Worm (Caenorhabditis elegans): ENCODE measurements around the gene M70.1.

DNA sequence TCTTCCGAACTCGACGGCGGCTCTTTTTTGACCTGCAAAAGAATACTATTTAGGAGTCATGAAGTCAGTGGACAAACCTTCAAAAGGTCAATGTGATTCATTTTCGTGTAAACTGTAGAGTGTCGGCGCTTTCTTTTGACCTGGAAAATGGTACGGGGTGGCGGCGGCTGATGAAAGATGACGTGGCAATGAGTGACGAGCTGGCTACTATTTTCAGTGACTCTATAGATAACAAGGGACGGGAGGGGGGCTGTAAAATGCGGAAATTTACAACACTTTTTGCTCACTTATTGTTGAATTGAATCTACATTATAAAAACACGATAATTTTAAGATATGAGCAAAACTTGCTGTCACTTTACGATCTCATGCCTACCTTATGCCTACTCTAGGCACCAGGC lies 54.5 kb downstream of the M70.1 start, which contains the start of gene lin-1:
- TF ChIP-seq nhr-12 (tag; optimal IDR thresholded peaks at IDR 0.05) = no peak
- TF ChIP-seq unc-39 (tag; optimal IDR thresholded peaks at IDR 0.05) = no peak
- TF ChIP-seq aly-2 (tag; optimal IDR thresholded peaks at IDR 0.05) = no peak
- no peak for TF ChIP-seq zag-1 (tag; optimal IDR thresholded peaks at IDR 0.05)
- TF ChIP-seq Y55F3AM.14 (GFP tag; optimal IDR thresholded peaks at IDR 0.05) = no peak
- TF ChIP-seq nhr-77 (tag; optimal IDR thresholded peaks at IDR 0.05) = no peak
- TF ChIP-seq ama-1 (optimal IDR thresholded peaks at IDR 0.05) = no peak
- no peak for TF ChIP-seq lsy-2 (tag; optimal IDR thresholded peaks at IDR 0.05)
- TF ChIP-seq lin-39 (tag; optimal IDR thresholded peaks at IDR 0.05) = no peak
- no peak for TF ChIP-seq mdl-1 (tag; optimal IDR thresholded peaks at IDR 0.05)
- no peak for TF ChIP-seq fos-1 (tag; optimal IDR thresholded peaks at IDR 0.05)
- no peak for TF ChIP-seq ztf-11 (tag; optimal IDR thresholded peaks at IDR 0.05)

All from whole organism, L2 larva.